Worm (Caenorhabditis elegans) whole organism, late embryonic: ENCODE data around the gene F28B1.9.

Experiments
- C08G9.2 ChIP-seq: sonication (generic microtip); optimal IDR thresholded peaks from 2 replicates; lab custom pipeline; 2016; ENCODE audit warnings: mild to moderate bottlenecking, missing genetic modification characterization, moderate library complexity, missing compliant biosample characterization
- C38D4.7 ChIP-seq: fragments of 200-800 bp; sonication (Bioruptor generic); optimal IDR thresholded peaks from 2 replicates; lab custom pipeline; 2018; ENCODE audit warnings: mild to moderate bottlenecking, missing genetic modification characterization, moderate library complexity, missing compliant biosample characterization
- F13H6.1 ChIP-seq: sonication (generic microtip); optimal IDR thresholded peaks from 2 replicates; lab custom pipeline; 2016; ENCODE audit warnings: missing genetic modification characterization, missing compliant biosample characterization
- K02D7.2 ChIP-seq: sonication (generic microtip); optimal IDR thresholded peaks from 2 replicates; lab custom pipeline; 2017; ENCODE audit warnings: mild to moderate bottlenecking, missing genetic modification characterization, missing compliant biosample characterization
- T23F11.4 ChIP-seq: fragments of 200-800 bp; sonication (Bioruptor generic); optimal IDR thresholded peaks from 2 replicates; lab custom pipeline; 2018; ENCODE audit warnings: mild to moderate bottlenecking, missing genetic modification characterization, missing compliant biosample characterization
- Y22D7AL.16 ChIP-seq: sonication (generic microtip); optimal IDR thresholded peaks from 2 replicates; lab custom pipeline; 2016; ENCODE audit warnings: missing genetic modification characterization, missing compliant biosample characterization
- ahr-1 ChIP-seq: sonication (generic microtip); optimal IDR thresholded peaks from 2 replicates; lab custom pipeline; 2016; ENCODE audit warnings: missing genetic modification characterization, missing compliant biosample characterization
- ama-1 ChIP-seq: fragments of 150-350 bp; optimal IDR thresholded peaks from 2 replicates; lab custom pipeline; 2014
- ceh-14 ChIP-seq: sonication (generic microtip); optimal IDR thresholded peaks from 2 replicates; lab custom pipeline; 2016; ENCODE audit warnings: missing genotype, missing genetic modification characterization, missing compliant biosample characterization
- ceh-18 ChIP-seq: sonication (generic microtip); optimal IDR thresholded peaks from 2 replicates; lab custom pipeline; 2016; ENCODE audit warnings: missing genetic modification characterization, missing compliant biosample characterization
- ceh-19 ChIP-seq: fragments of 200-800 bp; sonication (Bioruptor generic); optimal IDR thresholded peaks from 2 replicates; lab custom pipeline; 2018; ENCODE audit warnings: mild to moderate bottlenecking, missing genetic modification characterization, missing compliant biosample characterization
- ceh-2 ChIP-seq: sonication (generic microtip); optimal IDR thresholded peaks from 2 replicates; lab custom pipeline; 2016; ENCODE audit warnings: missing genotype, missing genetic modification characterization, missing compliant biosample characterization
- ceh-31 ChIP-seq: sonication (generic microtip); optimal IDR thresholded peaks from 2 replicates; lab custom pipeline; 2016; ENCODE audit warnings: missing genetic modification characterization, missing compliant biosample characterization
- ceh-34 ChIP-seq: sonication (generic microtip); optimal IDR thresholded peaks from 2 replicates; lab custom pipeline; 2016; ENCODE audit warnings: mild to moderate bottlenecking, missing genetic modification characterization, missing compliant biosample characterization
- ceh-9 ChIP-seq: sonication (generic microtip); optimal IDR thresholded peaks from 2 replicates; lab custom pipeline; 2016; ENCODE audit warnings: mild to moderate bottlenecking, missing genetic modification characterization, inconsistent platforms, missing compliant biosample characterization
- che-1 ChIP-seq: sonication (generic microtip); optimal IDR thresholded peaks from 2 replicates; lab custom pipeline; 2016; ENCODE audit warnings: mild to moderate bottlenecking, missing genetic modification characterization, missing compliant biosample characterization
- elt-2 ChIP-seq: sonication (generic microtip); optimal IDR thresholded peaks from 2 replicates; lab custom pipeline; 2016; ENCODE audit warnings: missing genetic modification reagents, missing genetic modification characterization, missing compliant biosample characterization
- ets-4 ChIP-seq: sonication (generic microtip); optimal IDR thresholded peaks from 2 replicates; lab custom pipeline; 2016; ENCODE audit warnings: missing genetic modification characterization, missing compliant biosample characterization
- fax-1 ChIP-seq: sonication (generic microtip); optimal IDR thresholded peaks from 2 replicates; lab custom pipeline; 2016; ENCODE audit warnings: missing genotype, missing genetic modification characterization, missing compliant biosample characterization
- fkh-10 ChIP-seq: fragments of 150-350 bp; optimal IDR thresholded peaks from 2 replicates; lab custom pipeline; 2014; ENCODE audit warnings: missing biosample characterization, missing genetic modification reagents, missing genetic modification characterization
- gmeb-2 ChIP-seq: sonication (generic microtip); optimal IDR thresholded peaks from 2 replicates; lab custom pipeline; 2016; ENCODE audit warnings: missing genetic modification characterization, inconsistent platforms, missing compliant biosample characterization
- hlh-6 ChIP-seq: sonication (generic microtip); optimal IDR thresholded peaks from 2 replicates; lab custom pipeline; 2016; ENCODE audit warnings: missing genotype, missing genetic modification characterization, missing compliant biosample characterization
- hlh-8 ChIP-seq: sonication (generic microtip); optimal IDR thresholded peaks from 2 replicates; lab custom pipeline; 2016; ENCODE audit warnings: missing genotype, missing genetic modification characterization, missing compliant biosample characterization
- lim-6 ChIP-seq: sonication (generic microtip); optimal IDR thresholded peaks from 2 replicates; lab custom pipeline; 2016; ENCODE audit warnings: missing genetic modification characterization, missing compliant biosample characterization
- lin-11 ChIP-seq: fragments of 200-800 bp; sonication (Bioruptor generic); optimal IDR thresholded peaks from 2 replicates; lab custom pipeline; 2018; ENCODE audit warnings: mild to moderate bottlenecking, missing genetic modification characterization, missing compliant biosample characterization
- nfya-1 ChIP-seq: sonication (generic microtip); optimal IDR thresholded peaks from 2 replicates; lab custom pipeline; 2017; ENCODE audit warnings: missing genetic modification characterization, mild to moderate bottlenecking, missing compliant biosample characterization, antibody characterized with exemption, moderate library complexity
- nhr-232 ChIP-seq: sonication (generic microtip); optimal IDR thresholded peaks from 2 replicates; lab custom pipeline; 2016; ENCODE audit warnings: missing genetic modification characterization, missing compliant biosample characterization
- npax-4 ChIP-seq: sonication (generic microtip); optimal IDR thresholded peaks from 2 replicates; lab custom pipeline; 2016; ENCODE audit warnings: missing genetic modification characterization, missing compliant biosample characterization
- odd-2 ChIP-seq: sonication (generic microtip); optimal IDR thresholded peaks from 2 replicates; lab custom pipeline; 2017; ENCODE audit warnings: antibody characterized with exemption, mild to moderate bottlenecking, missing genetic modification characterization, missing compliant biosample characterization
- pag-3 ChIP-seq: sonication (generic microtip); optimal IDR thresholded peaks from 2 replicates; lab custom pipeline; 2016; ENCODE audit warnings: missing compliant biosample characterization, missing genetic modification characterization, borderline replicate concordance
- pax-1 ChIP-seq: fragments of 150-350 bp; optimal IDR thresholded peaks from 2 replicates; lab custom pipeline; 2014; ENCODE audit warnings: missing biosample characterization, missing genetic modification characterization
- pha-2 ChIP-seq: sonication (generic microtip); optimal IDR thresholded peaks from 2 replicates; lab custom pipeline; 2017; ENCODE audit warnings: mild to moderate bottlenecking, missing genetic modification characterization, missing compliant biosample characterization
- pqm-1 ChIP-seq: sonication (generic microtip); optimal IDR thresholded peaks from 2 replicates; lab custom pipeline; 2016; ENCODE audit warnings: missing genetic modification characterization, missing compliant biosample characterization
- pros-1 ChIP-seq: fragments of 150-350 bp; optimal IDR thresholded peaks from 2 replicates; lab custom pipeline; 2014; ENCODE audit warnings: missing biosample characterization, missing genetic modification reagents, missing genetic modification characterization
- ref-2 ChIP-seq: sonication (generic microtip); optimal IDR thresholded peaks from 2 replicates; lab custom pipeline; 2016; ENCODE audit warnings: missing genetic modification characterization, missing compliant biosample characterization
- sdc-2 ChIP-seq: sonication (generic microtip); optimal IDR thresholded peaks from 2 replicates; lab custom pipeline; 2016; ENCODE audit warnings: missing genotype, missing genetic modification characterization, missing compliant biosample characterization
- sox-4 ChIP-seq: sonication (generic microtip); optimal IDR thresholded peaks from 2 replicates; lab custom pipeline; 2017; ENCODE audit warnings: mild to moderate bottlenecking, missing genetic modification characterization, inconsistent platforms, missing compliant biosample characterization
- syd-9 ChIP-seq: sonication (generic microtip); optimal IDR thresholded peaks from 2 replicates; lab custom pipeline; 2016; ENCODE audit warnings: mild to moderate bottlenecking, missing genetic modification characterization, moderate library complexity, missing compliant biosample characterization
- tbx-2 ChIP-seq: sonication (generic microtip); optimal IDR thresholded peaks from 2 replicates; lab custom pipeline; 2016; ENCODE audit warnings: missing genetic modification characterization, missing compliant biosample characterization
- ttx-3 ChIP-seq: sonication (generic microtip); optimal IDR thresholded peaks from 2 replicates; lab custom pipeline; 2016; ENCODE audit warnings: missing genetic modification reagents, missing genetic modification characterization, missing compliant biosample characterization
- unc-42 ChIP-seq: sonication (generic microtip); optimal IDR thresholded peaks from 2 replicates; lab custom pipeline; 2016; ENCODE audit warnings: missing genotype, missing genetic modification characterization, missing compliant biosample characterization
- unc-86 ChIP-seq: sonication (generic microtip); optimal IDR thresholded peaks from 2 replicates; lab custom pipeline; 2016; ENCODE audit warnings: missing genetic modification characterization, missing compliant biosample characterization
- zip-5 ChIP-seq: sonication (generic microtip); optimal IDR thresholded peaks from 2 replicates; lab custom pipeline; 2016; ENCODE audit warnings: missing genetic modification characterization, missing compliant biosample characterization
- ztf-16 ChIP-seq: sonication (generic microtip); optimal IDR thresholded peaks from 2 replicates; lab custom pipeline; 2017; ENCODE audit warnings: missing genetic modification characterization, missing compliant biosample characterization

The F28B1.9 gene

DNA sequence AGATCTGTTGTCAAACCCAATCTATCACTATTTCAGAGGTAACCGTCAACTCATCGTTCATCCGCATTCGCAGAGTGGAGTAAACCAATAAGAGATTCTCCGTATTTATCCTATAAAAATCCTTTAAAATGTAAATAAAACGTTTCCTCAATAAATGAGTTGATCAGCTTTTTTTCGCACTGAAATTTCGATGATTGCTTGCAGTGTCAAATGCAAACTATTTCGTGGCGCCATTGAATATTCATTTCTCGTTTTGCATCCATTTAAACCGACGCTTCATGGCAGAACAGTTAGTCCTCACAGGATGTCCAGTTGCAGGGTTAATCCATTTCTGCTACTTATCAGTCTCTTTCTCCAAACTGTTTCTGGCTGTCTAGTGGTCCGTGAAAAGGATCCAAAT is at the start of gene F28B1.9:
TSS of gene F28B1.9 (plus strand) at position 301 of the 400 bp plus-strand sequence.
- TF ChIP-seq ztf-16 (tag; lab: Kevin White, UChicago) (no peak), fax-1 (no peak), sdc-2 (tag; lab: Kevin White, UChicago) (no peak), unc-86 (no peak), ceh-19 (GFP tag; lab: Kevin White, UChicago) (no peak), unc-42 (tag; lab: Kevin White, UChicago) (no peak), hlh-8 (no peak), pros-1 (tag; lab: Kevin White, UChicago) (no peak), Y22D7AL.16 (tag; lab: Kevin White, UChicago) (no peak), nfya-1 (no peak), fkh-10 (GFP tag; lab: Kevin White, UChicago) (no peak), pha-2 (tag; lab: Kevin White, UChicago) (no peak), pqm-1 (tag; lab: Kevin White, UChicago) (no peak), lin-11 (tag; lab: Kevin White, UChicago) (no peak), tbx-2 (no peak), pax-1 (tag; lab: Kevin White, UChicago) (no peak), ttx-3 (tag; lab: Kevin White, UChicago) (no peak)

DNA sequence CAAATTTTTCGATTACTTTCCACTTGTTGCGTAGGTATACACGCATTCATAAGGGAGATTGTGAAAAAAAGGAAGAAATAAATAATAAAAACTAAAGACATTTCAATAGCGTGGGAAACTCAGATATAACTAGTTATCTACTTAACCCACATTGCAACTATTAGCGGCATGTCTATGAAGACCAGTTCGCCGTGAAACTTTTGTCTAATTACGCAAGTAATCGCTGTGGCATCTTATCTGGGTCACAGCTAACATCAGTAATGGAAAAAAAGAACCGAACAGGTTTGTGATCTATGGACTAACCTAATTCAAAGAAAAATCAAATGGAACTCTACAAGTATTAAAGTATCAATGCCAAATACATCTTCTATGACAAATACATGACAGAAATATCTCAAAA is 48.5 kb upstream of the F28B1.9 start, which contains the start of gene clec-241:
TSS of gene clec-241 (minus strand) at position 101 of the 400 bp plus-strand sequence.
- TF ChIP-seq C08G9.2 (tag; lab: Kevin White, UChicago) (no peak), ceh-31 (tag; lab: Kevin White, UChicago) (no peak), gmeb-2 (tag; lab: Kevin White, UChicago) (no peak), unc-42 (tag; lab: Kevin White, UChicago) (no peak), nfya-1 (no peak), T23F11.4 (GFP tag; lab: Kevin White, UChicago) (no peak), ref-2 (no peak), hlh-6 (tag; lab: Kevin White, UChicago) (no peak), syd-9 (tag; lab: Kevin White, UChicago) (no peak), ets-4 (tag; lab: Kevin White, UChicago) (no peak), odd-2 (tag; lab: Kevin White, UChicago) (no peak), che-1 (tag; lab: Kevin White, UChicago) (no peak), elt-2 (no peak), pag-3 (tag; lab: Kevin White, UChicago) (no peak), nhr-232 (tag; lab: Kevin White, UChicago) (no peak), npax-4 (tag; lab: Kevin White, UChicago) (no peak), ama-1 (no peak), ceh-14 (tag; lab: Kevin White, UChicago) (no peak), ceh-34 (tag; lab: Kevin White, UChicago) (no peak), ceh-18 (tag; lab: Kevin White, UChicago) (no peak)

DNA sequence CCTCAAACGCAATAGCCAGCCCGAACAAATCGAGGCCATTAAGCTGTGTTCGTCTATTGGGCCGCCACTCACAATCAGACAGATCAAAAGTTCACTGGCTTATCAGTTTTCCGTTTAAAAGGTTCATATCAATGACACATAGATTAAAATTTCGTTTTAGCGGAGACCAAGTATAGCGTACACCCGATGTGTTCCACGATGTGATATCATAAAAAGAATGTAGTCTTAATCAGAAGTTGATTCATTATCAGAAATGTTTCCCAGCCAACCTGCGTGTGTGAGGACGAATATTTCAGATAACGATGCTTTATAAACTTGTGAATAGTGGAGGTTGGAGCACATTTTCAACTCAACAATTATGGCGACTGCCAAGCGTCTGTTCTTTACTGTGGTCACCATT is 47.6 kb upstream of the F28B1.9 start, which contains the start of gene clc-13:
TSS of gene clc-13 (plus strand) at position 359 of the 400 bp plus-strand sequence.
- no peak for TF ChIP-seq Y22D7AL.16 (tag; lab: Kevin White, UChicago)
- TF ChIP-seq elt-2, result peak; percentile 89

DNA sequence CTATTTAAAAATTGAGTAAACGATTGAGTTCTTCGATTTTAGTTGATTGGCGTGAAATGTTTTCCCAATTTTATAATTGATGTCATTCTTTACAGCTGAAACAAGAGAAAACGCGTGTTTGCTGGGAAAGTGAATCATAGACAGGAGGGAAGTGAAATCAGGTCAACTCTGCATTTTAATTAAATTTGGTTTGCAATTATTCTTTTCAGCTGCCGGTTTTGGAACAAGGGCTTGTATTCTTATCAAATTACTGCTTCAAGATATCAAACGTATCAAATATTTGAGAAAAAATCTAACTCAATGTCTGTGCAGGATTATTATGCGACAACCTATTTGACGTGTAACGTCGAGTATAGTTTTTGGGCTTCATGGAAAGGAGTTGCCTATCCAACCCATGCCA is 44.9 kb upstream of the F28B1.9 start, which contains the start of gene srh-97:
TSS of gene srh-97 (plus strand) at position 301 of the 400 bp plus-strand sequence.
- TF ChIP-seq K02D7.2 (tag; lab: Kevin White, UChicago), result no peak
- TF ChIP-seq zip-5 (tag; lab: Kevin White, UChicago), result no peak
- no peak for TF ChIP-seq sox-4 (tag; lab: Kevin White, UChicago)
- no peak for TF ChIP-seq lim-6 (tag; lab: Kevin White, UChicago)
- no peak for TF ChIP-seq ets-4 (tag; lab: Kevin White, UChicago)
- no peak for TF ChIP-seq ceh-2 (tag; lab: Kevin White, UChicago)
- no peak for TF ChIP-seq gmeb-2 (tag; lab: Kevin White, UChicago)
- TF ChIP-seq fax-1, result no peak
- TF ChIP-seq ahr-1, result no peak
- no peak for TF ChIP-seq ceh-34 (tag; lab: Kevin White, UChicago)
- TF ChIP-seq lin-11 (tag; lab: Kevin White, UChicago), result no peak
- no peak for TF ChIP-seq F13H6.1 (tag; lab: Kevin White, UChicago)
- no peak for TF ChIP-seq C38D4.7 (GFP tag; lab: Kevin White, UChicago)
- no peak for TF ChIP-seq ceh-9 (tag; lab: Kevin White, UChicago)
